Fruit fly (Drosophila melanogaster) whole organism: ENCODE measurements around the gene mtgo.

ENCODE experiments used
- CG8478 ChIP-seq: fragments of >200 bp; optimal IDR thresholded peaks from 2 replicates; lab custom pipeline; 2018; ENCODE audit warnings: inconsistent platforms
- Dll ChIP-seq: fragments of >200 bp; optimal IDR thresholded peaks from 2 replicates; lab custom pipeline; 2017
- EcR ChIP-seq, 2 experiments: fragments of >200 bp; optimal IDR thresholded peaks; 2 replicates each; lab custom pipeline; 2017; ENCODE audit warnings: missing biosample characterization in 2 of 2, missing genetic modification characterization in 2 of 2, missing genetic modification reagents in 2 of 2
- pan ChIP-seq: fragments of >200 bp; optimal IDR thresholded peaks from 2 replicates; lab custom pipeline; 2017
- psq ChIP-seq: fragments of >200 bp; optimal IDR thresholded peaks from 2 replicates; lab custom pipeline; 2017
- usp ChIP-seq: fragments of >200 bp; optimal IDR thresholded peaks from 2 replicates; lab custom pipeline; 2017; ENCODE audit warnings: missing biosample characterization, missing genetic modification characterization, mixed read lengths

DNA sequence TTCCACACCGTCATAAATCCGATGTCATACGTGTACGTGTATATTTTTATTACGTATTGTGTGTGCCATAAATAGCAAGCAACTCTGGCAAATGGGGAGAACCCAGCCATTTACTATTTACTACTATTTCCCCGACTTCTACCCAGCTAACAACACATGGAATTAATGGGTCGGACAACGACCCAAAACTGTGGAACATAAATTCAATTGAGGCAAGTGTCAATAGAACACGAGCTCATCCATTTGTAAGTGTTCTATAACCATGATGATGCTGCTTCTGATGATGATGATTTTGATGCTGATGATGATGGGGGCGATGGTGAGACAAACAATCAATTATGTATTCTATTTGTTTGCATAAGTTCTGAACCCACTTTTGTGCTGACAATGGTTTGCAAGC lies 45.3 kb upstream of the mtgo start:
- TF ChIP-seq psq (lab: Kevin White, UChicago) = no peak
- TF ChIP-seq pan (lab: Kevin White, UChicago) = no peak
- TF ChIP-seq CG8478 = no peak
- no peak for TF ChIP-seq Dll (lab: Kevin White, UChicago)
- TF ChIP-seq usp (GFP tag; lab: Kevin White, UChicago) = no peak
- TF ChIP-seq EcR (GFP tag; optimal IDR thresholded peaks at IDR 0.05; lab: Kevin White, UChicago) = no peak
